Fruit fly (Drosophila melanogaster) whole organism, prepupa: ENCODE results near the gene CG31633.

Source experiments
- Blimp-1 ChIP-seq: fragments of 200-800 bp; sonication (Bioruptor generic); optimal IDR thresholded peaks from 3 replicates; lab custom pipeline; 2017; ENCODE audit warnings: missing biosample characterization, missing genetic modification characterization, mild to moderate bottlenecking, moderate library complexity, missing genetic modification reagents
- CG10631 ChIP-seq: fragments of 200-800 bp; sonication (Bioruptor generic); optimal IDR thresholded peaks from 2 replicates; lab custom pipeline; 2016; ENCODE audit warnings: missing biosample characterization, missing genetic modification characterization
- CG10669 ChIP-seq: fragments of 200-800 bp; sonication (Bioruptor generic); optimal IDR thresholded peaks from 3 replicates; lab custom pipeline; 2018; ENCODE audit warnings: missing biosample characterization, mild to moderate bottlenecking, missing genetic modification characterization, moderate library complexity
- CG11294 ChIP-seq: fragments of 200-800 bp; sonication (Bioruptor generic); IDR thresholded peaks from 2 replicates; pipeline ENCODE4 v1.3.6; 2022; ENCODE audit warnings: missing biosample characterization, missing genetic modification characterization
- CG11902 ChIP-seq: fragments of 200-800 bp; sonication (Bioruptor generic); optimal IDR thresholded peaks from 3 replicates; lab custom pipeline; 2016; ENCODE audit warnings: missing biosample characterization, missing genetic modification characterization
- CG15336 ChIP-seq: fragments of 200-800 bp; sonication (Bioruptor generic); IDR thresholded peaks from 2 replicates; pipeline ENCODE4 v1.3.6; 2022; ENCODE audit warnings: missing biosample characterization, missing genetic modification characterization
- CG1621 ChIP-seq: fragments of 200-800 bp; sonication (Bioruptor generic); optimal IDR thresholded peaks from 3 replicates; lab custom pipeline; 2018; ENCODE audit warnings: missing biosample characterization, mild to moderate bottlenecking, missing genetic modification characterization
- CG16779 ChIP-seq: fragments of 200-800 bp; sonication (Bioruptor generic); optimal IDR thresholded peaks from 3 replicates; lab custom pipeline; 2017; ENCODE audit warnings: missing biosample characterization, mild to moderate bottlenecking, missing genetic modification characterization
- CG3032 ChIP-seq: fragments of 200-800 bp; optimal IDR thresholded peaks from 2 replicates; lab custom pipeline; 2019; ENCODE audit warnings: missing biosample characterization, mild to moderate bottlenecking, missing genetic modification characterization, moderate library complexity
- CG31627 ChIP-seq: fragments of 200-800 bp; sonication (Bioruptor generic); optimal IDR thresholded peaks from 3 replicates; lab custom pipeline; 2016; ENCODE audit warnings: missing biosample characterization, missing genetic modification characterization
- CG32006 ChIP-seq: fragments of 200-800 bp; sonication (Bioruptor generic); optimal IDR thresholded peaks from 3 replicates; lab custom pipeline; 2017; ENCODE audit warnings: missing biosample characterization, mild to moderate bottlenecking, missing genetic modification characterization
- CG3919 ChIP-seq: fragments of 200-800 bp; sonication (Bioruptor generic); optimal IDR thresholded peaks from 3 replicates; lab custom pipeline; 2016; ENCODE audit warnings: missing biosample characterization, missing genetic modification characterization
- CG4318 ChIP-seq: fragments of 200-800 bp; sonication (Bioruptor generic); optimal IDR thresholded peaks from 3 replicates; lab custom pipeline; 2017; ENCODE audit warnings: missing biosample characterization, mild to moderate bottlenecking, missing genetic modification characterization
- CG6163 ChIP-seq: fragments of 200-800 bp; sonication (Bioruptor generic); IDR thresholded peaks from 3 replicates; pipeline ENCODE4 v1.3.6; 2022; ENCODE audit warnings: missing biosample characterization, missing genetic modification characterization
- CG6792 ChIP-seq: fragments of 200-800 bp; sonication (Bioruptor generic); optimal IDR thresholded peaks from 3 replicates; lab custom pipeline; 2016; ENCODE audit warnings: missing biosample characterization, missing genetic modification characterization
- CG6808 ChIP-seq: fragments of 200-800 bp; sonication (Bioruptor generic); optimal IDR thresholded peaks from 3 replicates; lab custom pipeline; 2017; ENCODE audit warnings: missing biosample characterization, missing genetic modification characterization, mild to moderate bottlenecking, moderate library complexity, missing genetic modification reagents
- CG6854 ChIP-seq: fragments of 200-800 bp; sonication (Bioruptor generic); optimal IDR thresholded peaks from 2 replicates; lab custom pipeline; 2017; ENCODE audit warnings: missing biosample characterization, mild to moderate bottlenecking, missing genetic modification characterization
- CG8119 ChIP-seq: fragments of 200-800 bp; sonication (Bioruptor generic); IDR thresholded peaks from 3 replicates; pipeline ENCODE4 v1.3.6; 2022; ENCODE audit warnings: missing biosample characterization, missing genetic modification characterization
- CG8319 ChIP-seq: fragments of 200-800 bp; sonication (Bioruptor generic); optimal IDR thresholded peaks from 3 replicates; lab custom pipeline; 2016; ENCODE audit warnings: missing biosample characterization, missing genetic modification characterization
- CG8632 ChIP-seq: fragments of 200-800 bp; sonication (Bioruptor generic); optimal IDR thresholded peaks from 3 replicates; lab custom pipeline; 2016; ENCODE audit warnings: missing biosample characterization, missing genetic modification characterization
- CG9139 ChIP-seq: fragments of 200-800 bp; sonication (Bioruptor generic); optimal IDR thresholded peaks from 3 replicates; lab custom pipeline; 2017; ENCODE audit warnings: missing biosample characterization, mild to moderate bottlenecking, missing genetic modification characterization
- Eip75B ChIP-seq: fragments of 200-800 bp; sonication (Bioruptor generic); optimal IDR thresholded peaks from 3 replicates; lab custom pipeline; 2016; ENCODE audit warnings: missing biosample characterization, missing genetic modification characterization
- Eip93F ChIP-seq: fragments of 200-800 bp; sonication (Bioruptor generic); optimal IDR thresholded peaks from 2 replicates; lab custom pipeline; 2016; ENCODE audit warnings: missing biosample characterization, mild to moderate bottlenecking, missing genetic modification characterization
- Hr38 ChIP-seq: sonication (Bioruptor generic); optimal IDR thresholded peaks from 2 replicates; lab custom pipeline; 2016; ENCODE audit warnings: missing biosample characterization, missing genetic modification characterization
- Hr39 ChIP-seq: fragments of 200-800 bp; sonication (Bioruptor generic); optimal IDR thresholded peaks from 2 replicates; lab custom pipeline; 2016; ENCODE audit warnings: missing biosample characterization, missing genetic modification characterization
- Lpt ChIP-seq: fragments of 200-800 bp; sonication (Bioruptor generic); optimal IDR thresholded peaks from 3 replicates; lab custom pipeline; 2016; ENCODE audit warnings: missing biosample characterization, missing genetic modification characterization
- Met ChIP-seq: fragments of 200-800 bp; sonication (Bioruptor generic); optimal IDR thresholded peaks from 3 replicates; lab custom pipeline; 2016; ENCODE audit warnings: missing biosample characterization, missing genetic modification characterization
- OdsH ChIP-seq: fragments of 200-800 bp; sonication (Bioruptor generic); optimal IDR thresholded peaks from 3 replicates; lab custom pipeline; 2016; ENCODE audit warnings: missing biosample characterization, missing genetic modification characterization
- Smox ChIP-seq: fragments of 200-800 bp; sonication (Bioruptor generic); optimal IDR thresholded peaks from 3 replicates; lab custom pipeline; 2016; ENCODE audit warnings: missing biosample characterization, missing genetic modification characterization
- Sox102F ChIP-seq: fragments of 200-800 bp; sonication (Bioruptor generic); optimal IDR thresholded peaks from 2 replicates; lab custom pipeline; 2016; ENCODE audit warnings: missing biosample characterization, mild to moderate bottlenecking, missing genetic modification characterization
- Sox14 ChIP-seq: fragments of 200-800 bp; sonication (Bioruptor generic); optimal IDR thresholded peaks from 3 replicates; lab custom pipeline; 2016; ENCODE audit warnings: missing biosample characterization, missing genetic modification characterization
- Sox15 ChIP-seq: fragments of 200-800 bp; sonication (Bioruptor generic); optimal IDR thresholded peaks from 3 replicates; lab custom pipeline; 2016; ENCODE audit warnings: missing biosample characterization, missing genetic modification characterization
- cyc ChIP-seq: fragments of 200-800 bp; sonication (Bioruptor generic); optimal IDR thresholded peaks from 3 replicates; lab custom pipeline; 2016; ENCODE audit warnings: missing biosample characterization, missing genetic modification characterization
- dsx ChIP-seq: fragments of 200-800 bp; optimal IDR thresholded peaks from 3 replicates; lab custom pipeline; 2019; ENCODE audit warnings: missing biosample characterization, mild to moderate bottlenecking, missing genetic modification characterization, moderate library complexity; ENCODE audit not compliant: poor library complexity, severe bottlenecking
- eg ChIP-seq: fragments of 200-800 bp; sonication (Bioruptor generic); IDR thresholded peaks from 3 replicates; pipeline ENCODE4 v1.3.6; 2022; ENCODE audit warnings: missing biosample characterization, missing genetic modification characterization
- esn ChIP-seq: fragments of 200-800 bp; sonication (Bioruptor generic); optimal IDR thresholded peaks from 2 replicates; lab custom pipeline; 2016; ENCODE audit warnings: missing biosample characterization, mild to moderate bottlenecking, missing genetic modification characterization, moderate library complexity
- fd59A ChIP-seq: fragments of 200-800 bp; sonication (Bioruptor generic); optimal IDR thresholded peaks from 2 replicates; lab custom pipeline; 2017; ENCODE audit warnings: missing biosample characterization, mild to moderate bottlenecking, missing genetic modification characterization, missing genetic modification reagents
- fd85E ChIP-seq: fragments of 200-800 bp; sonication (Bioruptor generic); optimal IDR thresholded peaks from 3 replicates; lab custom pipeline; 2016; ENCODE audit warnings: missing biosample characterization, missing genetic modification characterization
- fkh ChIP-seq: fragments of 200-800 bp; sonication (Bioruptor generic); optimal IDR thresholded peaks from 3 replicates; lab custom pipeline; 2017; ENCODE audit warnings: missing biosample characterization, mild to moderate bottlenecking, missing genetic modification characterization, moderate library complexity
- net ChIP-seq: fragments of 200-800 bp; sonication (Bioruptor generic); optimal IDR thresholded peaks from 3 replicates; lab custom pipeline; 2016; ENCODE audit warnings: missing biosample characterization, missing genetic modification characterization
- pdm3 ChIP-seq: fragments of 200-800 bp; sonication (Bioruptor generic); optimal IDR thresholded peaks from 3 replicates; lab custom pipeline; 2016; ENCODE audit warnings: missing biosample characterization, missing genetic modification characterization
- spab ChIP-seq: fragments of 200-800 bp; sonication (Bioruptor generic); optimal IDR thresholded peaks from 2 replicates; lab custom pipeline; 2017; ENCODE audit warnings: missing biosample characterization, mild to moderate bottlenecking, missing genetic modification characterization, missing genetic modification reagents
- svp ChIP-seq: fragments of 200-800 bp; sonication (Bioruptor generic); peaks from one replicate; lab custom pipeline; 2016; ENCODE audit warnings: missing biosample characterization, missing genetic modification characterization
- topi ChIP-seq: fragments of 200-800 bp; sonication (Bioruptor generic); optimal IDR thresholded peaks from 3 replicates; lab custom pipeline; 2016; ENCODE audit warnings: missing biosample characterization, missing genetic modification characterization
- vri ChIP-seq: fragments of 200-800 bp; sonication (Bioruptor generic); optimal IDR thresholded peaks from 3 replicates; lab custom pipeline; 2016; ENCODE audit warnings: missing biosample characterization, mild to moderate bottlenecking, missing genetic modification characterization

The CG31633 gene

DNA sequence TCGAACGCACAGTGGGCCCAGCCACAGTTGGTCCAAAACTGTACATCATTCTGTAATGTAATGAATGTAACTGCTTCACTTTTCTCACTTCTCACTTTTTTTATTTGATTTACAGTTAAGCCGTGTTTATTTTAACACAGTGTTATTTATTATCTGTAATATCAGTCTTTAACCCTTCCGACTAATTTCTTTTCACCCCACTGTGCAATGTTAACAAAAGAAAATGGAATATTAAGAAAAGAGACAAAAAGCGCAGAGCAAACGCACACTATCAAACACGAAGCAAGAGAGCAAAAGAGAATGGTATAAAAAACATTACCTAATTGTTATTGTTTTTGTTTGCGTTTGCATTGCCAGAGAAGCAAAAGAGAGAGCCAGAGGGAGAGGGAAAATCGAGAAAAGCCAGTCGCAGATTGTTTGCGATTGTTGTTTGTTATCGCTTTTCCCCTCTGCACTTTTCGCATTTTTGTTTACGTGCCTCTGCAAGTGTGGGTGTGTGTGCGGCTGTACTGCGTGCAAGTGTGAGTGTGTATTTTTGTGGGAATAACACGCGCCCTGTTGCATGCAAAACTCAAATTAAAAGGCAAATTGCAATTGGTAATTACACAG is 8.9 kb downstream of the CG31633 start (continued):
- peak; percentile 86 for TF ChIP-seq Sox15
- peak; percentile 98 for TF ChIP-seq CG32006 (GFP tag; lab: Kevin White, UChicago)
- TF ChIP-seq Sox102F (GFP tag; lab: Kevin White, UChicago): peak; percentile 97
- TF ChIP-seq Hr39 (GFP tag; lab: Kevin White, UChicago): peak; percentile 97
- peak; percentile 98 for TF ChIP-seq CG15336 (GFP tag; lab: Robert Waterston, UW)
- TF ChIP-seq CG11294 (GFP tag; lab: Robert Waterston, UW): peak; percentile 96
- peak; percentile 97 for TF ChIP-seq pdm3 (GFP tag; lab: Kevin White, UChicago)
- TF ChIP-seq Eip75B (GFP tag; lab: Kevin White, UChicago): peak; percentile 95
- TF ChIP-seq net (GFP tag; lab: Kevin White, UChicago): peak; percentile 98
- peak; percentile 96 for TF ChIP-seq CG6163
- TF ChIP-seq fkh (GFP tag; lab: Kevin White, UChicago): peak; percentile 94
- TF ChIP-seq CG6808 (GFP tag; lab: Kevin White, UChicago): peak; percentile 83
- TF ChIP-seq Hr38 (GFP tag; lab: Kevin White, UChicago): peak; percentile 89
- TF ChIP-seq Smox (GFP tag; lab: Kevin White, UChicago): peak; percentile 95
- peak; percentile 97 for TF ChIP-seq Sox14 (GFP tag; lab: Kevin White, UChicago)
- peak; percentile 56 for TF ChIP-seq Eip93F (GFP tag; lab: Kevin White, UChicago)
- peak; percentile 91 for TF ChIP-seq CG6792

DNA sequence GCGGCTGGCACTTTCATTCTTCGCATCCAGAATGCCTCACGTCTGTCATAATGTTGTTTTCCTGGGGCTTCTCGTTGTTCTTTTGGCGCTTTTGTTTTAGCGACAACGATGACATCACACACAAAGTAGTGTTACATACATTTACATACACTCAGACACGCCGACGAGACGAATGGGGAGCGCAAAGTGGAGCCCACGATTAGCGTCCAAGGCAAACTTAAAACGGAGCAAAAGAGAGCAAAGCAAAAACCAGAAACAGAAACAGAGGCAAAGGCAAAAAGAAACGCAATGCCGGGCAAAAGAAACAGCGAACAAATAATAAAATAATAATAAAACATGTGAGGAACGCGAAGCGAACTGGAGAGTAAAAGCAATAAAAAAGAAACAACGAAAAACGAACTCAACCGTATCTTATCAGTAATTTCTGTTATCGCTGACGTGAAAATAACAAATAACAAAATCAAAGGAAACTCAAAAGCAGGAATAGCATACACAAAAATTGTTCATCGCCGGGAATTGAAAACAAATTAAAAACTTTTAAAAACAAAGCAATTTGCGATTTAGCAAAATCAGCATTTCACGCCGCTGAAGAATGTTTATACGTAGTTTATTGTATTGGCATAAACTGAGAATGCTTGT is 11.6 kb downstream of the CG31633 start:
- TF ChIP-seq CG16779 (tag; lab: Kevin White, UChicago) (peak; percentile 45), fkh (GFP tag; lab: Kevin White, UChicago) (peak; percentile 43), Smox (GFP tag; lab: Kevin White, UChicago) (no peak), Sox14 (GFP tag; lab: Kevin White, UChicago) (no peak), eg (no peak), CG6854 (GFP tag; lab: Kevin White, UChicago) (no peak), Blimp-1 (no peak), pdm3 (GFP tag; lab: Kevin White, UChicago) (no peak), Hr38 (GFP tag; lab: Kevin White, UChicago) (no peak), CG9139 (no peak), CG6792 (no peak), CG6808 (GFP tag; lab: Kevin White, UChicago) (no peak), fd85E (GFP tag; lab: Kevin White, UChicago) (no peak), CG8119 (GFP tag; lab: Robert Waterston, UW) (0 out of 3 replicates have a peak, but pooled peaks have one; percentile 26), fd59A (no peak), esn (no peak), Sox102F (GFP tag; lab: Kevin White, UChicago) (peak; percentile 1), net (GFP tag; lab: Kevin White, UChicago) (no peak), CG8319 (GFP tag; lab: Kevin White, UChicago) (no peak), CG4318 (GFP tag; lab: Kevin White, UChicago) (no peak), CG11902 (GFP tag; lab: Kevin White, UChicago) (no peak), CG6163 (peak; percentile 86; the same call in 2 of the 3 replicates), spab (GFP tag; lab: Kevin White, UChicago) (no peak), svp (GFP tag; lab: Kevin White, UChicago) (peak; percentile 71), Eip93F (GFP tag; lab: Kevin White, UChicago) (peak; percentile 44), CG3032 (tag; lab: Kevin White, UChicago) (no peak), Met (GFP tag; lab: Kevin White, UChicago) (peak; percentile 17), Lpt (GFP tag; lab: Kevin White, UChicago) (no peak), CG10669 (no peak), CG1621 (tag; lab: Kevin White, UChicago) (no peak), vri (GFP tag; lab: Kevin White, UChicago) (peak; percentile 72), Eip75B (GFP tag; lab: Kevin White, UChicago) (no peak), OdsH (GFP tag; lab: Kevin White, UChicago) (no peak), CG10631 (GFP tag; lab: Kevin White, UChicago) (no peak), CG11294 (GFP tag; lab: Robert Waterston, UW) (no peak), CG31627 (no peak), dsx (GFP tag; lab: Kevin White, UChicago) (peak; percentile 72), CG3919 (no peak), CG15336 (GFP tag; lab: Robert Waterston, UW) (no peak), CG8632 (GFP tag; lab: Kevin White, UChicago) (no peak), cyc (GFP tag; lab: Kevin White, UChicago) (no peak), topi (GFP tag; lab: Kevin White, UChicago) (no peak)
